Worm (Caenorhabditis elegans) whole organism, L4 larva: Measurements from ENCODE around the gene nlp-25.

Source experiments
- F44E2.7 ChIP-seq: fragments of 200-800 bp; sonication (Bioruptor generic); IDR thresholded peaks from 2 replicates; pipeline ENCODE4 v2.1.2; 2022; ENCODE audit warnings: missing genetic modification characterization, missing compliant biosample characterization
- R02D3.7 ChIP-seq: fragments of 150-350 bp; sonication (generic microtip); optimal IDR thresholded peaks from 3 replicates; lab custom pipeline; 2014; ENCODE audit warnings: missing biosample characterization, missing genetic modification characterization
- T26A8.4 ChIP-seq: fragments of 200-800 bp; sonication (Bioruptor generic); IDR thresholded peaks from 2 replicates; pipeline ENCODE4 v1.3.6; 2022; ENCODE audit warnings: missing genetic modification characterization, missing compliant biosample characterization
- Y48G9A.11 ChIP-seq: fragments of 200-800 bp; sonication (Bioruptor generic); IDR thresholded peaks from 2 replicates; pipeline ENCODE4 v1.3.6; 2022; ENCODE audit warnings: missing genetic modification reagents, missing genetic modification characterization, missing compliant biosample characterization
- Y5F2A.4 ChIP-seq: fragments of 200-800 bp; sonication (Bioruptor generic); optimal IDR thresholded peaks from 2 replicates; lab custom pipeline; 2018; ENCODE audit warnings: mild to moderate bottlenecking, missing genetic modification characterization, missing compliant biosample characterization
- ceh-20 ChIP-seq: fragments of 200-800 bp; sonication (Bioruptor generic); IDR thresholded peaks from 2 replicates; pipeline ENCODE4 v1.3.6; 2022; ENCODE audit warnings: missing genetic modification reagents, missing genetic modification characterization, missing compliant biosample characterization
- ceh-28 ChIP-seq: fragments of 150-350 bp; optimal IDR thresholded peaks from 2 replicates; lab custom pipeline; 2014; ENCODE audit warnings: missing biosample characterization, missing genetic modification reagents, missing genetic modification characterization
- ceh-32 ChIP-seq: sonication (generic microtip); optimal IDR thresholded peaks from 2 replicates; lab custom pipeline; 2016; ENCODE audit warnings: mild to moderate bottlenecking, missing genetic modification characterization, missing compliant biosample characterization; ENCODE audit not compliant: poor library complexity
- ceh-62 ChIP-seq: sonication (generic microtip); optimal IDR thresholded peaks from 2 replicates; lab custom pipeline; 2017; ENCODE audit warnings: missing biosample characterization, missing genetic modification characterization
- ceh-82 ChIP-seq: sonication (generic microtip); optimal IDR thresholded peaks from 2 replicates; lab custom pipeline; 2017; ENCODE audit warnings: missing biosample characterization, missing genetic modification characterization
- ces-1 ChIP-seq: fragments of 150-350 bp; sonication (generic microtip); optimal IDR thresholded peaks from 4 replicates; lab custom pipeline; 2014; ENCODE audit warnings: missing biosample characterization, missing genetic modification reagents, missing genetic modification characterization
- ctbp-1 ChIP-seq: fragments of 200-800 bp; sonication (Bioruptor generic); IDR thresholded peaks from 2 replicates; pipeline ENCODE4 v1.3.6; 2022; ENCODE audit warnings: missing genetic modification reagents, missing genetic modification characterization, missing compliant biosample characterization
- dve-1 ChIP-seq: sonication (generic microtip); optimal IDR thresholded peaks from 2 replicates; lab custom pipeline; 2017; ENCODE audit warnings: antibody characterized with exemption, mild to moderate bottlenecking, missing genetic modification characterization, missing compliant biosample characterization; ENCODE audit not compliant: insufficient read depth
- hif-1 ChIP-seq, 2 experiments: sonication (generic microtip); optimal IDR thresholded peaks; 2 replicates each; lab custom pipeline; 2016 to 2017; ENCODE audit warnings: missing compliant biosample characterization in 2 of 2, missing genetic modification characterization in 2 of 2, missing genetic modification reagents in 2 of 2, missing genotype in 2 of 2, mild to moderate bottlenecking in 1 of 2
- lim-7 ChIP-seq: fragments of 200-800 bp; sonication (Bioruptor generic); IDR thresholded peaks from 2 replicates; pipeline ENCODE4 v1.3.6; 2022; ENCODE audit warnings: missing genetic modification characterization, missing compliant biosample characterization
- lin-1 ChIP-seq: fragments of 200-800 bp; sonication (Bioruptor generic); IDR thresholded peaks from 2 replicates; pipeline ENCODE4 v1.3.6; 2022; ENCODE audit warnings: missing genetic modification reagents, missing genetic modification characterization, missing compliant biosample characterization
- lin-39 ChIP-seq: fragments of 150-350 bp; optimal IDR thresholded peaks from 2 replicates; lab custom pipeline; 2014; ENCODE audit warnings: missing biosample characterization, missing genetic modification reagents, missing genetic modification characterization
- lir-3 ChIP-seq: sonication (generic microtip); optimal IDR thresholded peaks from 2 replicates; lab custom pipeline; 2016; ENCODE audit warnings: mild to moderate bottlenecking, missing genetic modification characterization, missing compliant biosample characterization
- madf-5 ChIP-seq, 2 experiments: fragments of 200-800 bp; sonication (Bioruptor generic); IDR thresholded peaks; 2 replicates each; pipeline ENCODE4 v1.3.6; 2022; ENCODE audit warnings: missing compliant biosample characterization in 2 of 2, missing genetic modification characterization in 2 of 2
- mes-2 ChIP-seq: sonication (generic microtip); optimal IDR thresholded peaks from 2 replicates; lab custom pipeline; 2016; ENCODE audit warnings: missing genotype, mild to moderate bottlenecking, missing genetic modification characterization, missing compliant biosample characterization; ENCODE audit not compliant: poor library complexity, severe bottlenecking
- nhr-10 ChIP-seq: fragments of 150-350 bp; optimal IDR thresholded peaks from 2 replicates; lab custom pipeline; 2014; ENCODE audit warnings: missing biosample characterization, missing genetic modification characterization
- pqm-1 ChIP-seq: sonication (generic microtip); optimal IDR thresholded peaks from 2 replicates; lab custom pipeline; 2017; ENCODE audit warnings: missing biosample characterization, missing genetic modification characterization
- saeg-2 ChIP-seq: fragments of 200-800 bp; sonication (Bioruptor generic); IDR thresholded peaks from 2 replicates; pipeline ENCODE4 v1.3.6; 2022; ENCODE audit warnings: missing genetic modification reagents, missing genetic modification characterization, missing compliant biosample characterization
- sdz-12 ChIP-seq: fragments of 200-800 bp; sonication (Bioruptor generic); optimal IDR thresholded peaks from 2 replicates; lab custom pipeline; 2018; ENCODE audit warnings: mild to moderate bottlenecking, missing genetic modification characterization, missing compliant biosample characterization
- set-16 ChIP-seq: fragments of 200-800 bp; sonication (Bioruptor generic); IDR thresholded peaks from 2 replicates; pipeline ENCODE4 v1.3.6; 2022; ENCODE audit warnings: missing genetic modification reagents, missing genetic modification characterization, missing compliant biosample characterization
- skn-1 ChIP-seq: fragments of 150-350 bp; optimal IDR thresholded peaks from 2 replicates; lab custom pipeline; 2014; ENCODE audit warnings: missing biosample characterization, missing genetic modification characterization
- tra-1 ChIP-seq: fragments of 200-800 bp; sonication (Bioruptor generic); IDR thresholded peaks from 2 replicates; pipeline ENCODE4 v1.3.6; 2022; ENCODE audit warnings: missing genetic modification reagents, missing genetic modification characterization, missing compliant biosample characterization
- unc-62 ChIP-seq, 3 experiments: fragments of 150-350 bp in 1 of 3; sonication (generic microtip); optimal IDR thresholded peaks in 2 of 3; peaks in 1 of 3; 1 replicate in 1 of 3; 2 replicates in 2 of 3; lab custom pipeline; 2014 to 2017; ENCODE audit warnings: missing biosample characterization in 3 of 3, missing genetic modification characterization in 3 of 3, missing genetic modification reagents in 3 of 3, missing genotype in 1 of 3
- vab-7 ChIP-seq: fragments of 200-800 bp; sonication (Bioruptor generic); IDR thresholded peaks from 2 replicates; pipeline ENCODE4 v1.3.6; 2022; ENCODE audit warnings: missing genetic modification reagents, missing genetic modification characterization, missing compliant biosample characterization
- zip-2 ChIP-seq: fragments of 150-350 bp; optimal IDR thresholded peaks from 2 replicates; lab custom pipeline; 2014; ENCODE audit warnings: missing biosample characterization, missing genetic modification characterization
- ztf-7 ChIP-seq: fragments of 150-350 bp; optimal IDR thresholded peaks from 2 replicates; lab custom pipeline; 2014; ENCODE audit warnings: missing biosample characterization, missing genetic modification characterization

The nlp-25 gene

ce11 chrV:19625719-19626118, 19.7 kb downstream of the nlp-25 start:
- TF ChIP-seq ceh-20 (GFP tag; lab: Robert Waterston, UW) (no peak), ctbp-1 (no peak), lin-39 (no peak), set-16 (GFP tag; lab: Robert Waterston, UW) (peak; percentile 91)

- TF ChIP-seq madf-5 (GFP tag; IDR thresholded peaks at IDR 0.05; lab: Robert Waterston, UW): 0 out of 4 replicates have a peak, but pooled peaks of 1 of the 2 experiments have one; percentile 48
- no peak for TF ChIP-seq lim-7
- TF ChIP-seq tra-1: 0 out of 2 replicates have a peak, but pooled peaks have one; percentile 5
- peak; percentile 40; the same call in 1 of the 2 replicates for TF ChIP-seq set-16 (GFP tag; lab: Robert Waterston, UW)
- TF ChIP-seq sdz-12 (GFP tag; lab: Kevin White, UChicago): no peak
- TF ChIP-seq nhr-10 (tag; lab: Kevin White, UChicago): no peak
- TF ChIP-seq vab-7: 0 out of 2 replicates have a peak, but pooled peaks have one; percentile 30
- TF ChIP-seq unc-62 (GFP tag; optimal IDR thresholded peaks at IDR 0.05 in 1 of 2; lab: Kevin White, UChicago): peak in 1 of 2 experiments; percentile 67
- no peak for TF ChIP-seq unc-62 (tag; optimal IDR thresholded peaks at IDR 0.05; lab: Kevin White, UChicago)
- TF ChIP-seq T26A8.4 (GFP tag; lab: Robert Waterston, UW): no peak
- TF ChIP-seq, all 104 proteins: peak for 5
Observed at ce11 chrV:19629544-19629943, 23.6 kb downstream of the nlp-25 start.

ce11 chrV:19629973-19630372, 24.0 kb downstream of the nlp-25 start:
- TF ChIP-seq saeg-2 (GFP tag; lab: Robert Waterston, UW): no peak
- TF ChIP-seq ceh-28 (tag; lab: Kevin White, UChicago): peak; percentile 98

ce11 chrV:19630569-19630968, 24.6 kb downstream of the nlp-25 start:
- no peak for TF ChIP-seq mes-2 (tag; lab: Kevin White, UChicago)
- TF ChIP-seq lir-3 (tag; lab: Kevin White, UChicago): no peak
- peak; percentile 91 for TF ChIP-seq ceh-28 (tag; lab: Kevin White, UChicago)
- TF ChIP-seq hif-1 (tag; optimal IDR thresholded peaks at IDR 0.05; lab: Kevin White, UChicago): no peak
- no peak for TF ChIP-seq dve-1 (tag; lab: Kevin White, UChicago)
- TF ChIP-seq, all 104 proteins: peak for 1

ce11 chrV:19632546-19632945, 26.6 kb downstream of the nlp-25 start, which contains the start of gene Y43F8C.5:
TSS of gene Y43F8C.5 (minus strand) at chrV:19632646.
- TF ChIP-seq lin-1 (GFP tag; lab: Robert Waterston, UW): no peak
- no peak for TF ChIP-seq Y48G9A.11 (GFP tag; lab: Robert Waterston, UW)
- TF ChIP-seq R02D3.7: no peak
- TF ChIP-seq Y5F2A.4: no peak
- TF ChIP-seq ceh-62: no peak
- no peak for TF ChIP-seq ces-1 (GFP tag; lab: Kevin White, UChicago)
- TF ChIP-seq skn-1 (tag; lab: Kevin White, UChicago): no peak
- TF ChIP-seq F44E2.7 (GFP tag; lab: Robert Waterston, UW): no peak
- TF ChIP-seq pqm-1: no peak
- TF ChIP-seq madf-5 (GFP tag; IDR thresholded peaks at IDR 0.05; lab: Robert Waterston, UW): no peak
- no peak for TF ChIP-seq ctbp-1
- no peak for TF ChIP-seq ceh-82 (tag; lab: Kevin White, UChicago)
- TF ChIP-seq ztf-7: no peak

- peak; percentile 92 for TF ChIP-seq ceh-28 (tag; lab: Kevin White, UChicago)
- TF ChIP-seq ceh-32 (tag; lab: Kevin White, UChicago): no peak
- no peak for TF ChIP-seq zip-2
- TF ChIP-seq F44E2.7 (GFP tag; lab: Robert Waterston, UW): no peak
- TF ChIP-seq, all 104 proteins: peak for 1
Observed at ce11 chrV:19632948-19633347, 27.0 kb downstream of the nlp-25 start.
